Worm (Caenorhabditis elegans) whole organism, L4 larva: ENCODE data around the gene abcx-1.

Experiments used
- daf-19 ChIP-seq: fragments of 200-800 bp; sonication (Bioruptor generic); conservative IDR thresholded peaks from 2 replicates; pipeline ENCODE4 v1.3.6; 2022; ENCODE audit warnings: missing genetic modification characterization, missing compliant biosample characterization
- dve-1 ChIP-seq: sonication (generic microtip); optimal IDR thresholded peaks from 2 replicates; lab custom pipeline; 2017; ENCODE audit warnings: antibody characterized with exemption, mild to moderate bottlenecking, missing genetic modification characterization, missing compliant biosample characterization; ENCODE audit not compliant: insufficient read depth
- hlh-30 ChIP-seq: sonication (generic microtip); optimal IDR thresholded peaks from 2 replicates; lab custom pipeline; 2017; ENCODE audit warnings: antibody characterized with exemption, mild to moderate bottlenecking, missing genetic modification characterization, missing compliant biosample characterization; ENCODE audit not compliant: insufficient read depth
- lin-15B ChIP-seq: fragments of 150-350 bp; sonication (generic microtip); optimal IDR thresholded peaks from 3 replicates; lab custom pipeline; 2014; ENCODE audit warnings: missing biosample characterization, missing genetic modification characterization
- lin-38 ChIP-seq: fragments of 200-800 bp; sonication (Bioruptor generic); IDR thresholded peaks from 2 replicates; pipeline ENCODE4 v1.3.6; 2022; ENCODE audit warnings: missing genetic modification reagents, missing genetic modification characterization, missing compliant biosample characterization
- unc-39 ChIP-seq: sonication (generic microtip); optimal IDR thresholded peaks from 2 replicates; lab custom pipeline; 2017; ENCODE audit warnings: missing biosample characterization, missing genetic modification characterization
- unc-62 ChIP-seq, 3 experiments: fragments of 150-350 bp in 1 of 3; sonication (generic microtip); optimal IDR thresholded peaks in 2 of 3; peaks in 1 of 3; 1 replicate in 1 of 3; 2 replicates in 2 of 3; lab custom pipeline; 2014 to 2017; ENCODE audit warnings: missing biosample characterization in 3 of 3, missing genetic modification characterization in 3 of 3, missing genetic modification reagents in 3 of 3, missing genotype in 1 of 3
- zfp-2 ChIP-seq: sonication (generic microtip); optimal IDR thresholded peaks from 2 replicates; lab custom pipeline; 2016; ENCODE audit warnings: mild to moderate bottlenecking, missing genetic modification characterization, missing compliant biosample characterization

DNA sequence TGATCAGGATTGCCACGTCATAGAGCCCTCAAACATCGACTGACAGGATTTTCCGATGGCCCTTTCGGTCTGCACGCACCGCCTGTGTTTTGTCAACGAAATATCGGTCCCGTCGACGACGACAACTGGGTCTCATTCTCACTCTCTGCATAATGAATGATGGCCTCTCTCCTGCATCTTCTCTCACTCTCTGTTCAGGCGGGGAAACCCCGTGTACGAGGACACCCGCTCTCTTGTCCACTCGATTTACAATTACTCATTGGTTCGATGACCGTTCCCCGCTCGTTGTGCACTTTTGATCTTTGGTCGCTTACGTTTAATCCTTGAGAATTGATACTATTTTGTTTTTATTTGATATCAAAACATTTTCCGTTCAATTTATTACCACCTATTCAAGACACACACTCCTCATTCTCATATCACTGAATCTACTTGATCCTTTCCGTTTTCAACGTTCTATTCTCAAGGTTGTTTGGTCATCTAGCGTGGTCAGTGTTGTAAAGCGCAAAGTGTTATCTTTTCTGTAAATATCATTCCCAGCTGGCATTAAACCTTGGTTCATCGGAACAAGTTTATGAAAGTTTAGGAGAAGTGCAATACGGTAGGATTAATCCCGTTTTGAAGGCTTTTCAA lies 9.2 kb upstream of the abcx-1 start:
- TF ChIP-seq daf-19 (GFP tag; lab: Robert Waterston, UW) (no peak), zfp-2 (tag; lab: Kevin White, UChicago) (no peak), hlh-30 (tag; lab: Kevin White, UChicago) (no peak), lin-15B (tag; lab: Kevin White, UChicago) (no peak), unc-39 (tag; lab: Kevin White, UChicago) (no peak), dve-1 (tag; lab: Kevin White, UChicago) (peak; percentile 21), lin-38 (GFP tag; lab: Robert Waterston, UW) (no peak), unc-62 (GFP tag; optimal IDR thresholded peaks at IDR 0.05 in 1 of 2; lab: Kevin White, UChicago) (peak in 1 of 2 experiments; percentile 88), unc-62 (tag; optimal IDR thresholded peaks at IDR 0.05; lab: Kevin White, UChicago) (no peak)
